Worm (Caenorhabditis elegans) whole organism, L4 larva: ENCODE measurements around the gene T16G1.9.

ENCODE experiments used
- D1046.2 ChIP-seq: fragments of 200-800 bp; sonication (Bioruptor generic); IDR thresholded peaks from 2 replicates; pipeline ENCODE4 v1.3.6; 2022; ENCODE audit warnings: missing genetic modification characterization, missing compliant biosample characterization
- F26F4.8 ChIP-seq: fragments of 200-800 bp; sonication (Bioruptor generic); conservative IDR thresholded peaks from 2 replicates; pipeline ENCODE4 v1.3.6; 2022; ENCODE audit warnings: missing genetic modification characterization, missing compliant biosample characterization
- T20F7.1 ChIP-seq: fragments of 200-800 bp; sonication (Bioruptor generic); optimal IDR thresholded peaks from 2 replicates; lab custom pipeline; 2018; ENCODE audit warnings: mild to moderate bottlenecking, missing genetic modification characterization, missing compliant biosample characterization
- T26A8.4 ChIP-seq: fragments of 200-800 bp; sonication (Bioruptor generic); IDR thresholded peaks from 2 replicates; pipeline ENCODE4 v1.3.6; 2022; ENCODE audit warnings: missing genetic modification characterization, missing compliant biosample characterization
- Y48G9A.11 ChIP-seq: fragments of 200-800 bp; sonication (Bioruptor generic); IDR thresholded peaks from 2 replicates; pipeline ENCODE4 v1.3.6; 2022; ENCODE audit warnings: missing genetic modification reagents, missing genetic modification characterization, missing compliant biosample characterization
- Y75B8A.6 ChIP-seq: fragments of 200-800 bp; sonication (Bioruptor generic); IDR thresholded peaks from 2 replicates; pipeline ENCODE4 v1.3.6; 2022; ENCODE audit warnings: missing genetic modification reagents, missing genetic modification characterization, missing compliant biosample characterization
- ZK546.5 ChIP-seq, 2 experiments: sonication (generic microtip); optimal IDR thresholded peaks; 2 replicates each; lab custom pipeline; 2017; ENCODE audit warnings: missing biosample characterization in 2 of 2, missing genetic modification characterization in 2 of 2
- aha-1 ChIP-seq: fragments of 150-350 bp; peaks from one replicate; lab custom pipeline; 2014; ENCODE audit warnings: missing biosample characterization, missing genetic modification characterization
- aly-2 ChIP-seq: sonication (generic microtip); optimal IDR thresholded peaks from 2 replicates; lab custom pipeline; 2018; ENCODE audit warnings: missing biosample characterization, missing genetic modification characterization
- attf-4 ChIP-seq: sonication (generic microtip); optimal IDR thresholded peaks from 3 replicates; lab custom pipeline; 2017; ENCODE audit warnings: missing biosample characterization, missing genetic modification characterization
- ceh-28 ChIP-seq: fragments of 150-350 bp; optimal IDR thresholded peaks from 2 replicates; lab custom pipeline; 2014; ENCODE audit warnings: missing biosample characterization, missing genetic modification reagents, missing genetic modification characterization
- ces-1 ChIP-seq: fragments of 150-350 bp; sonication (generic microtip); optimal IDR thresholded peaks from 4 replicates; lab custom pipeline; 2014; ENCODE audit warnings: missing biosample characterization, missing genetic modification reagents, missing genetic modification characterization
- cey-2 ChIP-seq: sonication (generic microtip); optimal IDR thresholded peaks from 3 replicates; lab custom pipeline; 2017; ENCODE audit warnings: missing genetic modification characterization, mild to moderate bottlenecking, missing compliant biosample characterization, antibody characterized with exemption, borderline replicate concordance; ENCODE audit not compliant: insufficient read depth
- ctbp-1 ChIP-seq: fragments of 200-800 bp; sonication (Bioruptor generic); IDR thresholded peaks from 2 replicates; pipeline ENCODE4 v1.3.6; 2022; ENCODE audit warnings: missing genetic modification reagents, missing genetic modification characterization, missing compliant biosample characterization
- dmd-6 ChIP-seq: fragments of 200-800 bp; sonication (Bioruptor generic); IDR thresholded peaks from 2 replicates; pipeline ENCODE4 v1.3.6; 2022; ENCODE audit warnings: missing genetic modification reagents, missing genetic modification characterization, missing compliant biosample characterization
- dve-1 ChIP-seq: sonication (generic microtip); optimal IDR thresholded peaks from 2 replicates; lab custom pipeline; 2017; ENCODE audit warnings: antibody characterized with exemption, mild to moderate bottlenecking, missing genetic modification characterization, missing compliant biosample characterization; ENCODE audit not compliant: insufficient read depth
- egl-27 ChIP-seq: sonication (generic microtip); optimal IDR thresholded peaks from 3 replicates; lab custom pipeline; 2017; ENCODE audit warnings: missing biosample characterization, missing genetic modification reagents, missing genetic modification characterization
- fkh-10 ChIP-seq: fragments of 150-350 bp; optimal IDR thresholded peaks from 2 replicates; lab custom pipeline; 2014; ENCODE audit warnings: missing biosample characterization, missing genetic modification reagents, missing genetic modification characterization
- gei-8 ChIP-seq: fragments of 200-800 bp; sonication (Bioruptor generic); optimal IDR thresholded peaks from 2 replicates; lab custom pipeline; 2018; ENCODE audit warnings: mild to moderate bottlenecking, missing genetic modification characterization, missing compliant biosample characterization
- hlh-11 ChIP-seq: fragments of 200-800 bp; sonication (Bioruptor generic); optimal IDR thresholded peaks from 2 replicates; lab custom pipeline; 2018; ENCODE audit warnings: mild to moderate bottlenecking, missing genetic modification characterization, missing compliant biosample characterization
- hmg-1.1 ChIP-seq: fragments of 200-800 bp; sonication (Bioruptor generic); IDR thresholded peaks from 2 replicates; pipeline ENCODE4 v1.3.6; 2022; ENCODE audit warnings: missing genetic modification reagents, missing genetic modification characterization, missing compliant biosample characterization
- lin-13 ChIP-seq: fragments of 150-350 bp; optimal IDR thresholded peaks from 2 replicates; lab custom pipeline; 2014; ENCODE audit warnings: missing biosample characterization, missing genetic modification reagents, missing genetic modification characterization
- lin-15B ChIP-seq: fragments of 150-350 bp; sonication (generic microtip); optimal IDR thresholded peaks from 3 replicates; lab custom pipeline; 2014; ENCODE audit warnings: missing biosample characterization, missing genetic modification characterization
- lir-3 ChIP-seq: sonication (generic microtip); optimal IDR thresholded peaks from 2 replicates; lab custom pipeline; 2016; ENCODE audit warnings: mild to moderate bottlenecking, missing genetic modification characterization, missing compliant biosample characterization
- mes-2 ChIP-seq: sonication (generic microtip); optimal IDR thresholded peaks from 2 replicates; lab custom pipeline; 2016; ENCODE audit warnings: missing genotype, mild to moderate bottlenecking, missing genetic modification characterization, missing compliant biosample characterization; ENCODE audit not compliant: poor library complexity, severe bottlenecking
- nhr-11 ChIP-seq: fragments of 150-350 bp; optimal IDR thresholded peaks from 2 replicates; lab custom pipeline; 2014; ENCODE audit warnings: missing biosample characterization, missing genetic modification characterization
- pqm-1 ChIP-seq: sonication (generic microtip); optimal IDR thresholded peaks from 2 replicates; lab custom pipeline; 2017; ENCODE audit warnings: missing biosample characterization, missing genetic modification characterization
- saeg-2 ChIP-seq: fragments of 200-800 bp; sonication (Bioruptor generic); IDR thresholded peaks from 2 replicates; pipeline ENCODE4 v1.3.6; 2022; ENCODE audit warnings: missing genetic modification reagents, missing genetic modification characterization, missing compliant biosample characterization
- spr-1 ChIP-seq: sonication (generic microtip); optimal IDR thresholded peaks from 2 replicates; lab custom pipeline; 2016; ENCODE audit warnings: mild to moderate bottlenecking, missing genetic modification characterization, missing compliant biosample characterization
- spr-3 ChIP-seq: fragments of 200-800 bp; sonication (Bioruptor generic); optimal IDR thresholded peaks from 2 replicates; lab custom pipeline; 2018; ENCODE audit warnings: mild to moderate bottlenecking, missing genetic modification characterization, missing compliant biosample characterization
- tra-1 ChIP-seq: fragments of 200-800 bp; sonication (Bioruptor generic); IDR thresholded peaks from 2 replicates; pipeline ENCODE4 v1.3.6; 2022; ENCODE audit warnings: missing genetic modification reagents, missing genetic modification characterization, missing compliant biosample characterization
- unc-62 ChIP-seq, 3 experiments: fragments of 150-350 bp in 1 of 3; sonication (generic microtip); optimal IDR thresholded peaks in 2 of 3; peaks in 1 of 3; 1 replicate in 1 of 3; 2 replicates in 2 of 3; lab custom pipeline; 2014 to 2017; ENCODE audit warnings: missing biosample characterization in 3 of 3, missing genetic modification characterization in 3 of 3, missing genetic modification reagents in 3 of 3, missing genotype in 1 of 3
- vab-7 ChIP-seq: fragments of 200-800 bp; sonication (Bioruptor generic); IDR thresholded peaks from 2 replicates; pipeline ENCODE4 v1.3.6; 2022; ENCODE audit warnings: missing genetic modification reagents, missing genetic modification characterization, missing compliant biosample characterization
- zag-1 ChIP-seq: fragments of 150-350 bp; optimal IDR thresholded peaks from 2 replicates; lab custom pipeline; 2014; ENCODE audit warnings: missing biosample characterization, missing genetic modification characterization
- ztf-11 ChIP-seq: fragments of 150-350 bp; optimal IDR thresholded peaks from 2 replicates; lab custom pipeline; 2014; ENCODE audit warnings: missing biosample characterization, missing genetic modification characterization
- ztf-7 ChIP-seq: fragments of 150-350 bp; optimal IDR thresholded peaks from 2 replicates; lab custom pipeline; 2014; ENCODE audit warnings: missing biosample characterization, missing genetic modification characterization

The T16G1.9 gene

DNA sequence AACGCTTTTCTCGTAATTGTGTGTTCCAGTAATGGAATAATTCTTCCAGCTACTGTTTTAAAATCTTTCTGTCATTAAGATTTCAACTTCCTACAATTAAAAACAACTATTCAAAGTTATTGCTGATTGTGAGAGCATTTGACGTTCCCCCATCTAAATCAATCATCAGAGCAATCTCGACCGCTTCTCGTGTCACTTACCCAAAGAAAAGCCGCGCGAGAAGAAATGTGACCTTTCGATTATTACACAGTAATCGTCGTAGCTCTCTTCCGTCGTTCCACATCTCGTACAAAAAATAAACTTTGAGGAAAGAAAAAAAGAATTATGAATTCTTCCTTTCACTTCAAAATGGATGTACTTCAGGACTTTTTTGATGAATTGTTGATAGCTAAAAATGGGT is 43.2 kb downstream of the T16G1.9 start:
- no peak for TF ChIP-seq ztf-11 (tag; lab: Kevin White, UChicago)
- TF ChIP-seq Y75B8A.6 (GFP tag; lab: Robert Waterston, UW), result no peak
- TF ChIP-seq tra-1 (GFP tag; lab: Robert Waterston, UW), result no peak
- no peak for TF ChIP-seq hlh-11 (tag; lab: Kevin White, UChicago)
- TF ChIP-seq unc-62 (GFP tag; optimal IDR thresholded peaks at IDR 0.05 in 1 of 2; lab: Kevin White, UChicago), result no peak
- TF ChIP-seq unc-62 (tag; optimal IDR thresholded peaks at IDR 0.05; lab: Kevin White, UChicago), result no peak
- no peak for TF ChIP-seq ctbp-1 (GFP tag; lab: Robert Waterston, UW)
- no peak for TF ChIP-seq ZK546.5 (tag; optimal IDR thresholded peaks at IDR 0.05; lab: Kevin White, UChicago)
- TF ChIP-seq mes-2 (tag; lab: Kevin White, UChicago), result no peak

DNA sequence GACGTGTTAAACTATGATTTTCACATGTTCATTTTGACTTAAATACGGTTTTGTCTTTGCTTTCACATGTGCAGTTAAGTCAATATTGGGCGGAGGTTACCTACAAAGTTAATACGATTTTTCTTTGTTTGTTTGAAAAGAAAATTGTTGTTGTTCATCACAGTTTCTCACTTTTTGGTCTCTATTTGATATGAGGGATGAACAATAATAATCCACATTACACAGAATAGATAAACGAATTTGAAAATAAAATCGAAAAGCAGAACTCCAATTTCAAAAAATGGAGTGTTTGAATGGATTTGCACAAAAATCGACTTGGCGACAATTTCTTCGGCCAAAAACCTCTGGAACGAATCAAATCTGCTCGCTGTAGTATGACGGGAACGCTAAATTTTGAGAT is 43.9 kb downstream of the T16G1.9 start, which contains the start of gene ttr-29:
Gene ttr-29 (minus strand): TSS at position 101 of the 400 bp plus-strand sequence.
- peak in 1 of 2 experiments; percentile 18 for TF ChIP-seq unc-62 (GFP tag; optimal IDR thresholded peaks at IDR 0.05 in 1 of 2; lab: Kevin White, UChicago)
- no peak for TF ChIP-seq unc-62 (tag; optimal IDR thresholded peaks at IDR 0.05; lab: Kevin White, UChicago)
- TF ChIP-seq aly-2, result no peak

DNA sequence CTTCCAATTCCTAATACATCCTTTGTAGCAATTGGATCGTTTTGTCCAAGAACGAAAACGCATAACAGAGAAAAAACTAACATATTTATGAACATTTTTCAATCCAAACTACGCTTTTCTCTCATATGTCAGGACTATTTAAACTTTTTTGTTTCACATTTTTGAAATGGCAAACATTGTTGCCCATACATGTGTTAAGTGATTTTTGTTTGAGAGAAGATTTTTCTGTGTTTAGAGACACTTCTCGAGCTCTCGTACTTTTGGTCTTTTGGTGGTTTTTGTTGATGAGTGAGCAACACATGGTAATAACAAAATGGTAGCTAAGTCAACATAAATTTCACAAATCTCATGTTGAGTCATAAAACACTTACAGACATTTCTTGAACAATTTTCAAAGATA is 45.6 kb downstream of the T16G1.9 start, which contains the start of gene ttr-28:
Gene ttr-28 (minus strand): TSS at position 101 of the 400 bp plus-strand sequence.
- TF ChIP-seq spr-3 (no peak), unc-62 (GFP tag; optimal IDR thresholded peaks at IDR 0.05 in 1 of 2; lab: Kevin White, UChicago) (peak in 1 of 2 experiments; percentile 79), unc-62 (tag; optimal IDR thresholded peaks at IDR 0.05; lab: Kevin White, UChicago) (no peak)
- TF ChIP-seq, all 104 proteins: peak for 1

DNA sequence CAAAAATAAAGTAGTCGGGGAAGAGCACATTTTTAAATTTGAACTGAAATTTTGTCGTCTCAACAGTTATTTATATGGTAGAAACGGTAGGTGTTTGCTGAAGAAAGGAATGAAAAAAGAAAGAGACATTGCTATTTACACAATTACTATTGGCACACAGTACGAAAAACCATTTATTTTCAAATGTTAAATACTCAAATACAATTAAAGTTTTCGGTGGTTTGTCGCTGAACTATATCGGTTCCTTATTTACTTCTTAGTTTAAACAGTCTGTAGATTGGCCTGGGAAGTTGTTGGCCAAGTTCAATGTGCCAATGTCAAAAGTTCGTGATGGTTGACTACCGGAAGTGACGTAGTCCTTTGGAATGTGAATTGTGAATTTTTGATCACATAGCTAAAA is 46.6 kb downstream of the T16G1.9 start, which contains the start of gene ttr-27:
Gene ttr-27 (minus strand): TSS at position 45 of the 400 bp plus-strand sequence.
- TF ChIP-seq egl-27 (tag; lab: Kevin White, UChicago) (no peak), ztf-7 (tag; lab: Kevin White, UChicago) (no peak), T20F7.1 (GFP tag; lab: Kevin White, UChicago) (no peak), saeg-2 (GFP tag; lab: Robert Waterston, UW) (no peak), attf-4 (tag; lab: Kevin White, UChicago) (no peak), D1046.2 (GFP tag; lab: Robert Waterston, UW) (no peak), spr-1 (tag; lab: Kevin White, UChicago) (no peak), cey-2 (tag; lab: Kevin White, UChicago) (no peak), zag-1 (tag; lab: Kevin White, UChicago) (no peak), lin-15B (no peak), hmg-1.1 (GFP tag; lab: Robert Waterston, UW) (no peak), T26A8.4 (no peak), gei-8 (GFP tag; lab: Kevin White, UChicago) (no peak), lir-3 (tag; lab: Kevin White, UChicago) (no peak), lin-13 (no peak), dve-1 (tag; lab: Kevin White, UChicago) (no peak), fkh-10 (GFP tag; lab: Kevin White, UChicago) (no peak), ceh-28 (tag; lab: Kevin White, UChicago) (no peak), dmd-6 (GFP tag; lab: Robert Waterston, UW) (no peak), vab-7 (GFP tag; lab: Robert Waterston, UW) (no peak)

DNA sequence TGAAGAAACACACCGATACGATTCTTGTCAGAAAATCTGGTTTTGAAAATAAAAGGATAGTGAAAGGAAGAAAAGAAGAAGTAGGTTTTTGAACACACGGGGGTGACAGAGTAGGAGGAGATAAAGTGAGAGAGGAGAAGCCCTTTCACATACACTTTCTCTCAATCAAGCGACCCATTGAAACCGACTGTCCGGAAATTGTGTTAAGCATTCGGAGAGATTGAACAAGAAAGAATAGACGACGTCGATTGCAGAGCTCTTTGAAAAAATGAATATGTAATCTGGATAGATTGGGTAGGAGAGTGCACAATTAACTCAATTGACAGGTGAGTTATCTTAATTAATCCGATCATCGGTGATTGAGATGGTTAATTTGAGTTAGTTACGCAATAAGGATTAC is 49.4 kb downstream of the T16G1.9 start:
- TF ChIP-seq Y48G9A.11 (GFP tag; lab: Robert Waterston, UW), result no peak
- peak; percentile 46 for TF ChIP-seq ces-1 (GFP tag; lab: Kevin White, UChicago)
- TF ChIP-seq dve-1 (tag; lab: Kevin White, UChicago), result no peak
- no peak for TF ChIP-seq pqm-1 (tag; lab: Kevin White, UChicago)
- peak; percentile 49 for TF ChIP-seq aha-1
- TF ChIP-seq nhr-11, result no peak
- TF ChIP-seq F26F4.8 (GFP tag; lab: Robert Waterston, UW), result no peak
